Worm (Caenorhabditis elegans): ENCODE measurements around the gene C25A8.1.

- TF ChIP-seq ztf-11 (tag; optimal IDR thresholded peaks at IDR 0.05), result no peak
- no peak for TF ChIP-seq unc-62 (GFP tag; optimal IDR thresholded peaks at IDR 0.05)
- no peak for TF ChIP-seq mab-5 (tag; optimal IDR thresholded peaks at IDR 0.05)
- TF ChIP-seq lin-13 (tag; optimal IDR thresholded peaks at IDR 0.05), result no peak
- TF ChIP-seq mep-1 (tag; optimal IDR thresholded peaks at IDR 0.05), result no peak
- TF ChIP-seq pha-4 (tag; optimal IDR thresholded peaks at IDR 0.05), result no peak
- no peak for TF ChIP-seq nhr-2 (tag; optimal IDR thresholded peaks at IDR 0.05)
- no peak for TF ChIP-seq nhr-12 (tag; optimal IDR thresholded peaks at IDR 0.05)
These were observed 45.7 kb upstream of the C25A8.1 start, which contains the start of gene ZK381.2 for ce11 chrIV:6965192-6965591.
